Fruit fly (Drosophila melanogaster) whole organism, adult: ENCODE data around the gene Yod1.

Experiments used
- CG1620 ChIP-seq: fragments of 200-800 bp; sonication (Bioruptor generic); optimal IDR thresholded peaks from 2 replicates; lab custom pipeline; 2016; ENCODE audit warnings: missing biosample characterization, missing genetic modification characterization
- CG33017 ChIP-seq: fragments of 200-800 bp; sonication (Bioruptor generic); optimal IDR thresholded peaks from 2 replicates; lab custom pipeline; 2018; ENCODE audit warnings: missing biosample characterization, mild to moderate bottlenecking, missing genetic modification characterization, moderate library complexity
- CG7045 ChIP-seq: fragments of 200-800 bp; sonication (Bioruptor generic); optimal IDR thresholded peaks from 2 replicates; lab custom pipeline; 2017; ENCODE audit warnings: missing biosample characterization, mild to moderate bottlenecking, missing genetic modification characterization
- CG7101 ChIP-seq: fragments of 200-800 bp; sonication (Bioruptor generic); optimal IDR thresholded peaks from 2 replicates; lab custom pipeline; 2018; ENCODE audit warnings: missing biosample characterization, mild to moderate bottlenecking, missing genetic modification characterization, moderate library complexity
- Hr96 ChIP-seq: fragments of 200-800 bp; sonication (Bioruptor generic); optimal IDR thresholded peaks from 2 replicates; lab custom pipeline; 2016; ENCODE audit warnings: missing biosample characterization, missing genetic modification characterization
- cic ChIP-seq: fragments of 200-800 bp; sonication (Bioruptor generic); optimal IDR thresholded peaks from 2 replicates; lab custom pipeline; 2017; ENCODE audit warnings: missing biosample characterization, mild to moderate bottlenecking, missing genetic modification characterization, moderate library complexity
- kay ChIP-seq: fragments of 200-800 bp; sonication (Bioruptor generic); peaks from one replicate; lab custom pipeline; 2016; ENCODE audit warnings: missing biosample characterization, missing genetic modification characterization, borderline replicate concordance
- ovo ChIP-seq: fragments of 200-800 bp; sonication (Bioruptor generic); optimal IDR thresholded peaks from 2 replicates; lab custom pipeline; 2016; ENCODE audit warnings: missing biosample characterization, missing genetic modification characterization
- pad ChIP-seq: fragments of 200-800 bp; sonication (Bioruptor generic); optimal IDR thresholded peaks from 3 replicates; lab custom pipeline; 2017; ENCODE audit warnings: missing biosample characterization, missing genetic modification characterization, mild to moderate bottlenecking, moderate library complexity, missing genetic modification reagents
- tj ChIP-seq: fragments of 200-800 bp; sonication (Bioruptor generic); optimal IDR thresholded peaks from 3 replicates; lab custom pipeline; 2017; ENCODE audit warnings: missing biosample characterization, mild to moderate bottlenecking, missing genetic modification characterization, moderate library complexity

The Yod1 gene

dm6 chr3L:5183662-5184061 is 50.0 kb downstream of the Yod1 start:
- TF ChIP-seq kay, result peak; percentile 95
- no peak for TF ChIP-seq CG7045 (GFP tag; lab: Kevin White, UChicago)

- TF ChIP-seq CG33017 (tag; lab: Kevin White, UChicago) (no peak), kay (peak; percentile 51), ovo (peak; percentile 53)
These were observed 50.8 kb downstream of the Yod1 start for dm6 chr3L:5184502-5184859.

DNA sequence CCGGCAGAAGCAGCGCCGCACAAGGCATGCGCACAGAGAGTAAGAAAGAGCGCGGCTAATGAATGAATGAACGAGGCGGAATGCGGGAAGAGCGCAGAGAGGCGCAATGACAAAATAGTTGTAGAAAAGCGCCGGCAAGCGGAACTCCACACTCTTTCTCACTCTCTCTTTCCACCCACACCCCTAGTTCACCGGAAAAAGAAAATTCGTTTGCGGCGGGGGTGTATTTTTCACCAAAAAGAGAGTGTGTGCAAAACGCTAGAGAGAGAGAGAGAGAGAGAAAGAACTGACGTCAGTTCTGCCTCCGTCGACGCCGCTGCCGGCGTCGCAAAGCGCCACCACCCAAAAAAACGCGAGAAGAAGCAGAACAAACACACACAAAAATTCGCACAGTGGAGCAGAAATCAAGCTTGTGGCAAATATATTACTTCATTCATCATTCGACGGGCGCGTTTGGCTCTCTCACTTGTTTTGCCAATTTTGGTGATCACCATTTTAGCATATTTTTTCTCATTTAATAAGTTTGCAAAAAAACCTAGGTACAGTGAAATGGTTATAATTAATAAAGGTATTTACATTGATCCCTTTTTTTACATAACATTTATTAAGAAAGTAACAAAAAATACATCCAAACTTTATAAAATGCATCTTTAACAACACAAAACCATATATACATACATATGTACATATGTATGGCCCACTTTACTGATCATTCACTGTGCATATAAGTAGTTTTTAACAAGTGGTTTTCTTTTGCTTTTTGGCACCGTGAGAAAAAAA is 51.4 kb downstream of the Yod1 start:
- TF ChIP-seq Hr96 (no peak), pad (GFP tag; lab: Kevin White, UChicago) (peak; percentile 48), cic (peak; percentile 83), CG7101 (tag; lab: Kevin White, UChicago) (no peak), tj (peak; percentile 37), CG1620 (GFP tag; lab: Kevin White, UChicago) (no peak)
